Worm (Caenorhabditis elegans): ENCODE results near the gene F43G6.8.

Gene F43G6.8

DNA sequence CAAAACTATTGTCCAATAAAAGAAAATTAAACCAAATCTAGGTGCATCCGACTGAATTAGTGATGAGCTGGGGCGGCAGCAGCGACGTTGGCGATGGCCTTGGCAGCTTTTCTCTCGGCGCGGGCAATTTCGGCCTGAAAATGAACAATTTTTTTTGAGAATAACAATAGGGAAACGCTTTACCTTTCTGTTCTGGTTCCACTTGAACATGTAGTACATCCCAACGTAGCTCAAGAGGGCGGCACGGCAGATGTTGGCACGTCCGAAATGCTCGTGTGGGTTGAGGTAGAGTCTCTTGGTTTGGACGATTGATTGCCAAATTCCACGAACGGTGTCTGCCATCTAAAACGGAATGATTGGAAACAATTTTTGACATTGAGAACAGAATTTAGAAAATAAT, 39.7 kb downstream of the F43G6.8 start, which contains the start of gene F44E5.1:
F44E5.1 (minus strand) TSS at position 342 of the 400 bp plus-strand sequence.
- TF ChIP-seq lsl-1 (GFP tag; optimal IDR thresholded peaks at IDR 0.05) (peak; percentile 16), Y53F4B.3 (GFP tag; IDR thresholded peaks at IDR 0.05) (no peak), hlh-26 (GFP tag; conservative IDR thresholded peaks at IDR 0.05) (no peak), ztf-25 (GFP tag; IDR thresholded peaks at IDR 0.05) (no peak), mcd-1 (GFP tag; IDR thresholded peaks at IDR 0.05) (peak; percentile 35; the same call in 1 of the 2 replicates), nfyb-1 (GFP tag; IDR thresholded peaks at IDR 0.05) (peak; percentile 69), ceh-79 (tag; optimal IDR thresholded peaks at IDR 0.05) (peak; percentile 4), ztf-6 (GFP tag; IDR thresholded peaks at IDR 0.05) (no peak), ekl-4 (GFP tag; IDR thresholded peaks at IDR 0.05) (peak; percentile 22; the same call in 1 of the 2 replicates), madf-6 (GFP tag; IDR thresholded peaks at IDR 0.05) (peak; percentile 42), chd-7 (tag; optimal IDR thresholded peaks at IDR 0.05) (peak; percentile 68)

DNA sequence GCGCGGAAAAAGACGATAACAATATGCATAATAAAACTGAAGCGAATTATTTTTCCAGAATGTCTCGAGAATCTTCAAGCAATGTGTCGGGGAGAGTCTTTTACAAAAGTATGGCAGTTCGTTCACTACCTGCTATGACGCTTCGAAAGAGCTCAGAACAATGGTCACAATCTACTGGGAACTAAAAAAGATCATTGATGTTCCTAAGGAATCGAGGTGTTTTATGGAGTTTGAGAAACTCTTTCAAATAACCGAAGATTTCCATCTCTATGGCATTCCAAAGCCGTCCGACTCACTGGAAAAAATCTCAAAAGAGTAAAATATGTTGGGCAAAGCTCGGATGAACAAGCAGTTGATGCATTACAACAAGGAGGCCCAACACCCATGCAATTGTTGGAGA, 41.5 kb downstream of the F43G6.8 start, which contains the start of gene F44E5.15:
F44E5.15 (plus strand) TSS at position 301 of the 400 bp plus-strand sequence.
- no peak for TF ChIP-seq ama-1 (optimal IDR thresholded peaks at IDR 0.05)
- TF ChIP-seq ama-1 (GFP tag; optimal IDR thresholded peaks at IDR 0.05), result no peak
- TF ChIP-seq let-526 (GFP tag; IDR thresholded peaks at IDR 0.05), result no peak
- no peak for TF ChIP-seq mcd-1 (GFP tag; IDR thresholded peaks at IDR 0.05)
- no peak for TF ChIP-seq B0336.3 (GFP tag; IDR thresholded peaks at IDR 0.05)

DNA sequence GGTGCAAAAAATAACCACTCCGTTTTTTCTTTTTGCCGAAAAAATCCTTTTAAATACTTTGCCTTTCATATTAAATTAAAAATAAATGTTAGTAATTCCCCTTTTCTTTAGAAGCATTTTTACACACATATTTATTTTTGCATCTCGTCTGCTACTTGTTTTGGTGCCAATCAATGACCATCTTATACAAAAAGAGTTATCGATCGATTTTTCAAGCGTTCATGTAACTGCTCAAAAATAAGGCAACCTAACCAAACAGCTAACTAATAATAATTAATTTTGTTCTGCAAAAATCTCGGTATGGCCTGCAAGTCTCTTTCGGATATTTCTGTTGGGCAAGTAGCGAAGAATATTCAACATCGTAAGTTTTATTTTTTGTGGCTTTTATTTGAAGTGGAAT, 47.4 kb downstream of the F43G6.8 start, which contains the start of gene F44E5.2:
F44E5.2 (plus strand) TSS at position 301 of the 400 bp plus-strand sequence.
- no peak for TF ChIP-seq Y67H2A.10 (GFP tag; conservative IDR thresholded peaks at IDR 0.05)
- TF ChIP-seq nfya-1 (tag; optimal IDR thresholded peaks at IDR 0.05; ENCODE audit: borderline replicate concordance, insufficient read depth), result no peak
- TF ChIP-seq F57A8.1 (GFP tag; optimal IDR thresholded peaks at IDR 0.05), result no peak
- TF ChIP-seq ztf-22 (GFP tag; optimal IDR thresholded peaks at IDR 0.05), result no peak
- no peak for TF ChIP-seq die-1 (tag; optimal IDR thresholded peaks at IDR 0.05)
- TF ChIP-seq akir-1 (GFP tag; optimal IDR thresholded peaks at IDR 0.05), result no peak
- TF ChIP-seq lin-35 (GFP tag; optimal IDR thresholded peaks at IDR 0.05), result no peak
- TF ChIP-seq B0019.2 (GFP tag; conservative IDR thresholded peaks at IDR 0.05), result no peak
- TF ChIP-seq rcor-1 (GFP tag; IDR thresholded peaks at IDR 0.05), result no peak
- TF ChIP-seq mcd-1 (GFP tag; IDR thresholded peaks at IDR 0.05), result no peak
- TF ChIP-seq ztf-18 (tag; optimal IDR thresholded peaks at IDR 0.05), result no peak
- no peak for TF ChIP-seq ets-4 (GFP tag; optimal IDR thresholded peaks at IDR 0.05)
- no peak for TF ChIP-seq efl-1 (GFP tag; optimal IDR thresholded peaks at IDR 0.05)
- TF ChIP-seq snpc-3.4 (tag; optimal IDR thresholded peaks at IDR 0.05), result no peak

DNA sequence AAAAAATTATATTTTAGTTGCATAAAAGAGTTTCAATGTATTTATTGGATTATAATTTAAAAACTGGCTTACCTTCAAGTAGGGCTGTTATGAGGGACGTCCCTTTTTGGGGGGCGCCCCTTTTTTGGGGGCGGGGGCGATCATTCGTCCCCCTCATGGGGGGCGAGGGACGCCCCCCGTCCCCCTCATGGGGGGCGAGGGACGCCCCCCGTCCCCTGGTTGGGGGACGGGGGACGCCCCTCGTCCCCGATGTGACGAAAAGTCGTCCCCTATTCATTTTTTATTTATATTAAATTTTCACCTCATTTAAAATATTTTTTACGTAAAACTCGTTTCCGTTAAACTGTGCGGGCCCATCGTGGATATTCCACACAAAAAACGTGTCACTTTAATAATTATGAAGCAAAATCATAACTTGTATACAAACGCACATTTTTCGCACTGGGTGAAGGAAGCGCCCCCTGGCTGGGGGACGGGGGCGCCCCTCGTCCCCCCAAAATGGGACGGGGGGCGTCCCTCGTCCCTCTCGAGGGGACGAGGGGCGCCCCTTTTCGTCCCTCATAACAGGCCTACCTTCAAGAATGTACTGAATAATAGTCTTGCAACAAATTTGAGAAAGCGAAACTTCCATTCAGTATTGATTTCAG, 48.3 kb downstream of the F43G6.8 start:
- TF ChIP-seq chd-7 (tag; optimal IDR thresholded peaks at IDR 0.05), result no peak
- no peak for TF ChIP-seq repo-1 (tag; optimal IDR thresholded peaks at IDR 0.05)
- peak; percentile 88 for TF ChIP-seq zfh-2 (GFP tag; conservative IDR thresholded peaks at IDR 0.05)
- peak; percentile 99 for TF ChIP-seq egrh-3 (GFP tag; IDR thresholded peaks at IDR 0.05)
- no peak for TF ChIP-seq sea-2 (GFP tag; IDR thresholded peaks at IDR 0.05)
